Worm (Caenorhabditis elegans): Measurements from ENCODE around the gene Y39A1A.3.

Gene Y39A1A.3

DNA sequence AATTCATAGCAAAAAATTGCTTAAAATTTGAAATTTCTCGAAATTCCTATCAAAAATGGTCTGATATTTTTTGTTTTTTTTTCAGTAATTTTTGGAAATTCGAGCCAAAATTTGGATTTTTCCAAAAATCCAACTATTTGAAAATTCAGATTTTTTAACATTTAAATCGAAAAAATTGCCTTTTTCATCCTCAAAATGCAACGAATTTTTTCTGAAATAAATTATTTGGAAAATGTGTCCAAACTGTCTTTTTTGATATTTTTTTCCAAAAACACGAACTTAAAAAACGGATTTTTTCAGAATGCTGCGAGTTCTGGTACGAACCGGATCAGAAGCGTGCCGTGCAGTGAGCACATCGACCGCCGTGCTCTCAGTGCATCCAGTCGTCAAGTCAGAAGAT, 18.9 kb upstream of the Y39A1A.3 start, which contains the start of gene mrpl-22:
TSS of gene mrpl-22 (plus strand) at position 301 of the 400 bp plus-strand sequence.
- no peak for TF ChIP-seq hmbx-1 (tag; optimal IDR thresholded peaks at IDR 0.05)
- TF ChIP-seq aly-1 (tag; optimal IDR thresholded peaks at IDR 0.05) = no peak
- no peak for TF ChIP-seq pes-1 (GFP tag; IDR thresholded peaks at IDR 0.05)
- TF ChIP-seq B0310.2 (tag; optimal IDR thresholded peaks at IDR 0.05) = no peak
- TF ChIP-seq scrt-1 (GFP tag; IDR thresholded peaks at IDR 0.05) = no peak
- TF ChIP-seq ets-7 (tag; optimal IDR thresholded peaks at IDR 0.05) = no peak
- TF ChIP-seq ceh-13 (GFP tag; optimal IDR thresholded peaks at IDR 0.05) = no peak
- no peak for TF ChIP-seq hmg-4 (GFP tag; optimal IDR thresholded peaks at IDR 0.05)
- TF ChIP-seq sea-1 (GFP tag; conservative IDR thresholded peaks at IDR 0.05) = no peak
- TF ChIP-seq ceh-36 (tag; optimal IDR thresholded peaks at IDR 0.05) = no peak
- no peak for TF ChIP-seq hnd-1 (tag; optimal IDR thresholded peaks at IDR 0.05)
- TF ChIP-seq tbx-37 (GFP tag; conservative IDR thresholded peaks at IDR 0.05) = no peak
- TF ChIP-seq tbx-11 (GFP tag; IDR thresholded peaks at IDR 0.05) = no peak
- TF ChIP-seq F13C5.2 (tag; optimal IDR thresholded peaks at IDR 0.05) = no peak
- TF ChIP-seq flt-1 (GFP tag; IDR thresholded peaks at IDR 0.05) = no peak
- no peak for TF ChIP-seq tra-4 (tag; optimal IDR thresholded peaks at IDR 0.05)
- no peak for TF ChIP-seq ama-1 (optimal IDR thresholded peaks at IDR 0.05)

ce11 chrIII:10612333-10612732, 16.0 kb upstream of the Y39A1A.3 start, which contains the start of gene Y39A1A.24:
Gene Y39A1A.24 (plus strand): TSS chrIII:10612633.
- TF ChIP-seq F13C5.2 (tag; optimal IDR thresholded peaks at IDR 0.05) (no peak), tbx-11 (GFP tag; IDR thresholded peaks at IDR 0.05) (no peak), scrt-1 (GFP tag; IDR thresholded peaks at IDR 0.05) (no peak), ceh-36 (tag; optimal IDR thresholded peaks at IDR 0.05) (no peak), ets-7 (tag; optimal IDR thresholded peaks at IDR 0.05) (no peak), hnd-1 (tag; optimal IDR thresholded peaks at IDR 0.05) (no peak), flt-1 (GFP tag; IDR thresholded peaks at IDR 0.05) (no peak), ceh-13 (GFP tag; optimal IDR thresholded peaks at IDR 0.05) (no peak), ama-1 (optimal IDR thresholded peaks at IDR 0.05) (no peak), tra-4 (tag; optimal IDR thresholded peaks at IDR 0.05) (no peak), aly-1 (tag; optimal IDR thresholded peaks at IDR 0.05) (no peak), B0310.2 (tag; optimal IDR thresholded peaks at IDR 0.05) (no peak), tbx-37 (GFP tag; conservative IDR thresholded peaks at IDR 0.05) (no peak)

- no peak for TF ChIP-seq F13C5.2 (tag; optimal IDR thresholded peaks at IDR 0.05)
- no peak for TF ChIP-seq pes-1 (GFP tag; IDR thresholded peaks at IDR 0.05)
- TF ChIP-seq flt-1 (GFP tag; IDR thresholded peaks at IDR 0.05) = no peak
- TF ChIP-seq scrt-1 (GFP tag; IDR thresholded peaks at IDR 0.05) = no peak
- TF ChIP-seq ceh-13 (GFP tag; optimal IDR thresholded peaks at IDR 0.05) = no peak
- no peak for TF ChIP-seq tbx-37 (GFP tag; conservative IDR thresholded peaks at IDR 0.05)
- TF ChIP-seq tbx-11 (GFP tag; IDR thresholded peaks at IDR 0.05) = no peak
- no peak for TF ChIP-seq aly-1 (tag; optimal IDR thresholded peaks at IDR 0.05)
- TF ChIP-seq hmbx-1 (tag; optimal IDR thresholded peaks at IDR 0.05) = no peak
- TF ChIP-seq sea-1 (GFP tag; conservative IDR thresholded peaks at IDR 0.05) = no peak
- TF ChIP-seq tra-4 (tag; optimal IDR thresholded peaks at IDR 0.05) = no peak
- no peak for TF ChIP-seq ceh-36 (tag; optimal IDR thresholded peaks at IDR 0.05)
Measured at ce11 chrIII:10608161-10608560, 11.9 kb upstream of the Y39A1A.3 start.

DNA sequence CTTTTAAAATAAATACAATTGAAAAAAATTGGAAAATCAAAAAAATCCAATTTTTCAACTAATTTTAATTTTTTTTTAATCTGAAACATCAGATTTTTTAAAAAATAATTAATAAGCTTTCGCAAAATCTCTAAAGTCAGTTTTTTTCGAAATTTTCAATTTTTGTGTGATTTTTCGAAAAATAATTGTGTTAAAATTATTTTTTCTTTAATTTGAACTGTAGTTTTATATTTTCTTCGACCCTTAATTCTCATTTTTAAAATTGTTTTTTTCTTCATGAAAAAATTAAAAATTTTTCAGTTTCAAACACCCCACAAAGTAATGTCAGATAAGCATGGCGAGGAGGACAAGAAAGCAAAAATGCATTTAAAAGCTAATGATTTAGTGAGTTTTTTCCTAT, 8.8 kb upstream of the Y39A1A.3 start, which contains the start of gene rabx-5:
TSS of gene rabx-5 (plus strand) at position 301 of the 400 bp plus-strand sequence.
- TF ChIP-seq aly-1 (tag; optimal IDR thresholded peaks at IDR 0.05) = no peak
- TF ChIP-seq hmbx-1 (tag; optimal IDR thresholded peaks at IDR 0.05) = no peak
- no peak for TF ChIP-seq B0310.2 (tag; optimal IDR thresholded peaks at IDR 0.05)
- no peak for TF ChIP-seq sea-1 (GFP tag; conservative IDR thresholded peaks at IDR 0.05)
- TF ChIP-seq pes-1 (GFP tag; IDR thresholded peaks at IDR 0.05) = no peak
- no peak for TF ChIP-seq tra-4 (tag; optimal IDR thresholded peaks at IDR 0.05)
- TF ChIP-seq ama-1 (optimal IDR thresholded peaks at IDR 0.05) = no peak
- no peak for TF ChIP-seq ceh-13 (GFP tag; optimal IDR thresholded peaks at IDR 0.05)
- no peak for TF ChIP-seq hnd-1 (tag; optimal IDR thresholded peaks at IDR 0.05)
- TF ChIP-seq scrt-1 (GFP tag; IDR thresholded peaks at IDR 0.05) = no peak
- no peak for TF ChIP-seq flt-1 (GFP tag; IDR thresholded peaks at IDR 0.05)
- TF ChIP-seq hmg-4 (GFP tag; optimal IDR thresholded peaks at IDR 0.05) = no peak
- TF ChIP-seq tbx-11 (GFP tag; IDR thresholded peaks at IDR 0.05) = no peak
- no peak for TF ChIP-seq F13C5.2 (tag; optimal IDR thresholded peaks at IDR 0.05)

DNA sequence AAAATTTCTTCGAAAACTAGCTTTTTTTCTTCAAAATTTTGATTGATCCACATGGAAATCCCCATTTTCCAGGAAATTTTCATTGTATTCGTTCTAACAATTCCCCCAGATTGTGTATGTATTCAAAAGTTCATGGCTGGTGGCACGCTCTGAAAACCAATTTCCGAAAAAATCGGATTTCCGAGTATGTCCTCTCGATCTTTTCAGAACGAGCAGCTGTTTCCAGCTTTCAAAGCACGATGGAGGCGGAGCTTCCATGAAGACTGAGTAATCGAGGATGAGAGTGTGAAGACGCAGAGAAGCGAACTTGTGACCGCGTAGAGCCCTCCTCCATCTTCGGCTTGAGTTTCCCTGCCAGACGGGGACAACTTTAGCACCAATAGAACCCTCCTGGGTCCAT, 8.0 kb upstream of the Y39A1A.3 start:
- TF ChIP-seq tbx-37 (GFP tag; conservative IDR thresholded peaks at IDR 0.05) = no peak
- TF ChIP-seq ama-1 (optimal IDR thresholded peaks at IDR 0.05) = no peak
- TF ChIP-seq ceh-36 (tag; optimal IDR thresholded peaks at IDR 0.05) = no peak
- TF ChIP-seq pes-1 (GFP tag; IDR thresholded peaks at IDR 0.05) = no peak
- TF ChIP-seq F13C5.2 (tag; optimal IDR thresholded peaks at IDR 0.05) = no peak
- no peak for TF ChIP-seq tbx-11 (GFP tag; IDR thresholded peaks at IDR 0.05)
- TF ChIP-seq aly-1 (tag; optimal IDR thresholded peaks at IDR 0.05) = no peak
- TF ChIP-seq flt-1 (GFP tag; IDR thresholded peaks at IDR 0.05) = no peak

ce11 chrIII:10603248-10603647, 7.0 kb upstream of the Y39A1A.3 start, which contains the start of gene Y39A1A.2:
Gene Y39A1A.2 (minus strand): TSS chrIII:10603566.
- TF ChIP-seq ets-7 (tag; optimal IDR thresholded peaks at IDR 0.05) (no peak), tbx-11 (GFP tag; IDR thresholded peaks at IDR 0.05) (no peak), hmg-4 (GFP tag; optimal IDR thresholded peaks at IDR 0.05) (no peak), F13C5.2 (tag; optimal IDR thresholded peaks at IDR 0.05) (no peak), hmbx-1 (tag; optimal IDR thresholded peaks at IDR 0.05) (no peak), hnd-1 (tag; optimal IDR thresholded peaks at IDR 0.05) (no peak), ceh-36 (tag; optimal IDR thresholded peaks at IDR 0.05) (no peak), B0310.2 (tag; optimal IDR thresholded peaks at IDR 0.05) (no peak), scrt-1 (GFP tag; IDR thresholded peaks at IDR 0.05) (no peak)

ce11 chrIII:10600894-10601293, 4.6 kb upstream of the Y39A1A.3 start:
- TF ChIP-seq tbx-11 (GFP tag; IDR thresholded peaks at IDR 0.05) = no peak
- TF ChIP-seq ceh-36 (tag; optimal IDR thresholded peaks at IDR 0.05) = peak; percentile 59

DNA sequence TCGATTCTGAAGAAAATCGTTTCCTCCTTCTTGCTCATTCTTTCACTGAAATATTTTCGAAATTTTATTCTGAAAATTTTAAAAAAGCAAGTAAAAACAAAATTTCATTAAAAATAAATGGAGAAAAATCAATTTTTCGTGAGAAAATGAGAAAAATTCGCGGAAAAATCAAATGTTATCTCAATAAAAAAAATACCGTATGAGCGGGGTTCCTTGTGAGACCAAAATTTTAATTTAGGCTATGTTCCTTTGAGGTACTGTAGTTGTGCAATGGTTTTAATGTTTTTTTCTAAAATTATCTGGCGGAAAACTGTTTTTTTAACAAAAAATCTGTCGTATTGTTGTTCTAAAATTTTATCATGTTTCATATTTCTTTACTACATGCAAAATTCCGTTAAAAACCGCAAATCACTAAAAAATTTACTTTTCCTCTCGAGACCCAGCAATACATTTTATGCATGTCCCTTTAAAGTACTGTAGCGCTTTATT, 3.9 kb upstream of the Y39A1A.3 start, which contains the start of gene epg-6:
TSS of gene epg-6 (minus strand) at position 51 of the 489 bp plus-strand sequence.
- TF ChIP-seq ama-1 (optimal IDR thresholded peaks at IDR 0.05) (no peak), aly-1 (tag; optimal IDR thresholded peaks at IDR 0.05) (no peak), tbx-37 (GFP tag; conservative IDR thresholded peaks at IDR 0.05) (no peak), hmbx-1 (tag; optimal IDR thresholded peaks at IDR 0.05) (no peak), sea-1 (GFP tag; conservative IDR thresholded peaks at IDR 0.05) (no peak), hmg-4 (GFP tag; optimal IDR thresholded peaks at IDR 0.05) (no peak), F13C5.2 (tag; optimal IDR thresholded peaks at IDR 0.05) (no peak), ceh-36 (tag; optimal IDR thresholded peaks at IDR 0.05) (no peak), ets-7 (tag; optimal IDR thresholded peaks at IDR 0.05) (no peak), flt-1 (GFP tag; IDR thresholded peaks at IDR 0.05) (no peak), pes-1 (GFP tag; IDR thresholded peaks at IDR 0.05) (no peak), tra-4 (tag; optimal IDR thresholded peaks at IDR 0.05) (no peak), B0310.2 (tag; optimal IDR thresholded peaks at IDR 0.05) (no peak)
